Fruit fly (Drosophila melanogaster) ovary, adult (tissue): Measurements from ENCODE around the gene pll.

Source experiments
- CG17801 ChIP-seq: fragments of 200-800 bp; optimal IDR thresholded peaks from 2 replicates; lab custom pipeline; 2019; ENCODE audit warnings: missing biosample characterization, mild to moderate bottlenecking, missing genetic modification characterization, moderate library complexity; ENCODE audit not compliant: partially characterized antibody

The pll gene

DNA sequence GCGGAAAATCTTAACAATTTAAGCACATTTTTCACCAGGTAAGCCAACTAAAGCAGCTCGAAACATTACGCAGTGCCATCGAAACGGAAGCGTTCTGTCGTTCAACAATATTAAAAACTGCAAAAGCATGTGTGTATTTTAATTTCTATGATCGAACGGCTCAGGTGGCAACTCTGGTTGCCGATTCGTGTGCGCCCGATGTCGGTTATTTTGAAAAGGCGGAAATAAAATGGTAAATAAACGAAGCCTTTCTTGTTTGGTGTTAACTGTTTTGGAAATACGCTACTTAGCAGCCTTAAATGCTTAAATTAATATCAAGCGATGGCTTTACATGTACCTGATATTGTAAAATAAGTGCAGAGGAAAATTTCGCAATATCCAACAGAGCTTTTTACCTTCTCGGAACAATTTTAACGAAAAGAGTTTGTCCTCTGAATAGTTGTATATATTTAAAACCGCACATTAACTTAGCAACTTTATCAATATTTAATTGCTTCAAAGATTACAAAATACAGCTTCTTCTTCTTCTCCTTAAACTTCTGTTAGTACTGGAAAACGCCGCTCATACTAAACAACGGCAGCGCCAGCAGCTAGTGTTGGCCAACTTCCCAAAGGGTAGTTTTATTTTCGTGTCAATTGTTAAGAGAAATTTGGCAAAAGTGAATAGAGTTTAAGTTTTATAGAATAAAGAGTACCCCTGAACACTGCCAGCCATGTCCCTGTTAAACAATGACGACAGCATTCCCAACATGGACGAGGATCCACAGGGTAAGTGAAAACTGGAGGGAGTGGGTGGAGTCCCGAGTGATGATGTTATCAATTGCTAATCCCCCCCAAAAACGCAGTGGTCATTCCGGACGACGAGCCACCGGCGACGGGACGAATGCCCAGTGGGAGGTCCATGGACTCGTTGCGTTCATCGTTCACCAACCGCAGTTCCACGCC lies 20.4 kb upstream of the pll start, which contains the start of gene CG5934:
CG5934 (plus strand) TSS at position 588 of the 945 bp plus-strand sequence.
- TF ChIP-seq CG17801 (GFP tag; lab: Kevin White, UChicago): no peak

DNA sequence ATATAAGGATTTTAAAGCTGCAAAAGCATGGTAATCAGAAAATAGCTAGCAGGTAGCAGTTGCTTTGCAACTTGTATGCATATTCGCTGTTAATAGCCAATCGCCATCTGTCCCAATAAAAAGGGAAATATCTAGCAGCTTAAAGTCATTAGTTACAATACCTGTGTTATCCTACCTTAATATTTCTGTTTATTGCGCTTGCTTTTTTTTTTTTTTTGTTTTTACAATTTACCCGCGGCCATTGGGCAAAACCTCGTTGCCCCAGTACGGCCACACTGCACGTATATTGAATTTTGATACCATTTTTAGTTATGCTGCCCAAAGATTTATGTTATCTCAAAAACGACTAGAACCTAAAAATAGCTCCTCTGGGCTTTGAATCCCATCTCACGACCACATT lies 19.3 kb upstream of the pll start:
- no peak for TF ChIP-seq CG17801 (GFP tag; lab: Kevin White, UChicago)

DNA sequence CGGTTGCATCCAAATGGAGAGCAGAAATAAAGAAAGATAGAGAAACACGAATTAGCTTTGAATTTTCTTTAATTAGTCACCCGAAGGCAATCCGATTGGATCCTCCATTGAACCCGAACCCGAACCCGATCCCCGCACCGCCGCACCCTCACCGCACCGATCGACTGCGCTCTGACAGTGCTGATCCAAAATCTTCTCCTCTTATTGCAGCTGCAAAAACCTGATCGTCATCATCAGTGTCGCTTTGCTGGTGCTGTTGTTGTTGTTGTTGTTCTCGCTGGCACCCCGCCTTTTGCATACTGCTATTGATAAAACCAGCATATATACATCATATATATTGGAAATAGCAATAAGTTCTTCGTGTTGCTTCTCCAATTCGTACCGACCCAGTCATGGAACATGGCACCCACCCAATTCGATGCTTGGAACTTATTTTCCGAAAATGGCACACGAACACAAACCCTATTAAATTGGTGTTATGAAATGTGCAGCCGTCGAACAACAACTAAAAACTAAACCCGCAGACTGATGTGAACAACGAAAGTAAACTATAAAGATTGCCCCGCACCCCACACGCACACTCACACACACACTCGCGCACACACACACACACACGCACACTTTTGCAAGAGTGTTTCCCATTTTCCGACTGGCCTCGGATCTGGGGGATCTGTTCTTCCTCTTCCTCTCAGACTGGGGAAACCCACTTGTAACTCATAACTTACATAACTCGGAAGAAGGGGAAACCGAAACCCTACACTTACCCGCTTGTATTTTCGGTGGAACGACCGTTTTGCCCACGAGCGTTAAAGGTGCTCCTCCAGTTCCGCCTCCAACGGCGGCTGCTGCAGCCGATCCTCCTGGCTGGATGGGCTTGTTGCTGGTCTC lies 17.6 kb upstream of the pll start:
- no peak for TF ChIP-seq CG17801 (GFP tag; lab: Kevin White, UChicago)

DNA sequence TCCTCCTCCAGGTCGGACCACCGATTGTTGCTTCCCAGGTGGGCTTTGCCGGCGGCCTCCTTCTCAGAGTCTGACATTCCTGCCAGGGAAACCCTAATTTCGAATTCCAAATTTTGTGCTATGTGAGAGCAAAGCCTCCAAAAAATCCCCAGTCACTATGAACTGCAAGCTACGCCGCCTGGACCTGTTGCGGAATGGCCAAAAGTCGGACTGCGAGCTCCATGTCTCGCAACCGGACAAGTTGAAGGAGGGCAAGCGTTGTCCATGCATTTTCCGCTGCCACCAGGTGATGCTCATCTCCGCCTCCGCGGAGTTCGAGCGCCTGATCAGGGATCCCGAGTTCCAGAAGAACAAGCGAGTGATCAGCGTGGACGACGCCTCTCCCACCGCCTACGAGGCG lies 12.3 kb upstream of the pll start, which contains the start of the genes CG14262 and CG14260:
CG14262 (minus strand) TSS at position 101 of the 400 bp plus-strand sequence.
CG14260 (plus strand) TSS at position 128 of the 400 bp plus-strand sequence.
- no peak for TF ChIP-seq CG17801 (GFP tag; lab: Kevin White, UChicago)

DNA sequence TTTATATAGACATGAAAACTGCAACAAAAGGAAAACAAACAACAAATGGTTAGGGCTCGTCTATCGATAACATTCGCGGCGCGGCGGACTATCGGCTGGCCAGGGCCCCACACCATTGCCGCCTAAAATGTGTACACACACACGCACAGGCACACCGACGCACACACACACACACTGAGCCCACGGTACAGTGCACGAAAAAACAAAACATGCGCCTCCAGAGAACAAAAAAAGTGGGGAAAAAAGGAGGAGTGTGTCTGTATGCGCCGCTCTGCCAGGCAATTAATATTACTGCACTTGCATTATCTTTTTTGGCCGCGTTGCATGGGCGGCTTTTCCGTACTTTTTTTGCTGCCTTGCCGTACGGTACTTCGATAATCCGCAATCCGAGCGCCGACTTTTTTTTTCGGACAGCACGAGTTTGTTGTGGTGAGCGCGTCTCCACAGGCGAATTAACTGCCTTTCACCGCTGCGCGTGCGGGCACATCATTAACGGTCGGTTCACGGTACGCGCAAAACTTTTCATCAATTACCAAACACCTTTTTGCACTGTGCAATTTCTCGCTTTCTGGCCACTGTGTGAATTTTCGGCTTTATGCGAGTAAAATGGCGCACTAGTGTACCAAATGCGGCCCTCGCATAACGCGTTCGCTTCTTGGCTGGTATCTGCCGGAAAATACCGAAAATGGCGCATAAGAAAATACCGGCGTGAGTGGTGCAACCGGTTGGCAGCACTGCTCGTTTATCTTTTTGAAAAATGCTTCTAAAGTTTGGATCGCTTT lies 10.6 kb upstream of the pll start, which contains the start of gene woc:
woc (minus strand) TSS at position 622 of the 782 bp plus-strand sequence.
- TF ChIP-seq CG17801 (GFP tag; lab: Kevin White, UChicago): peak; percentile 35

DNA sequence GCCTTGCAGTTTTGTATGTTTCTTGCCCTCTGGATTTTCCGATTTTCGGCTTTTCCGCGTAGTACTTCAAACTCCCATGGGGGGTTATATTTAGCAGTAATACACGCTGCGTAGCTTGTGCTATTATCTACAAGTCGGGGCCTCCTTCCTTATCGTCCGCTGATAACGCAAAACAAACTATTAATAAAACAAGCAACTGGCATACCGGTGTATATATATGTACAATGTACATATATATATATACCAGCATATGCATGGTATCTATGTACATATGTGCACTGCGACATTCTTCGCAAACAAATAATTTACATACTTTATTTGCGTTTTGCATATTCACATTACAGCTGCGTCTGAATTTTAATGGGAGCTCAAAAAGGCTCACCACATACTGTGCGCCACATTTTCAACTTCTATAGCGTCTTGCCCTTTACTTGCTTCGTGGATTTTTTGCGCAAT lies 967 bp upstream of the pll start:
- TF ChIP-seq CG17801 (GFP tag; lab: Kevin White, UChicago): no peak

DNA sequence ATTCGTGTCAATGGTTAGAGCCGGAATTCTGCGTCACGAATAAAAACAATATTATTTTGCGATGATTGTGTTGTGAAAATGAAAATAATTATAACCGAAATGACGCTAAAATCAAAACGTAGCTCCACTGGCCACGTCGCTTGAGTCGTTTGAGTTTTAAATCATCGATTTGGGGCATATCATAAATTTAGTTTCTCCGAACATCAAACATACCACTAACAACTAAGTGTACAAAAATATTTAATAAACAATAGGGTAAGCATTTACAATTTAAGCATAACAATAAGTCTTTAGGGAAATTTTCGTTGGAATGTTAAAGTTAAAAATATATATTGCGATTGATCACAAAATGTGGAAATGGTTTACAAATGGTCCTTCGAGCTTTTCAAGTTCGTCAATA lies 2.1 kb downstream of the pll start, which contains the start of the genes TTLL6B and TfIIA-L:
TTLL6B (minus strand) TSS at position 101 of the 400 bp plus-strand sequence.
TfIIA-L (plus strand) TSS at position 206 of the 400 bp plus-strand sequence.
- no peak for TF ChIP-seq CG17801 (GFP tag; lab: Kevin White, UChicago)

DNA sequence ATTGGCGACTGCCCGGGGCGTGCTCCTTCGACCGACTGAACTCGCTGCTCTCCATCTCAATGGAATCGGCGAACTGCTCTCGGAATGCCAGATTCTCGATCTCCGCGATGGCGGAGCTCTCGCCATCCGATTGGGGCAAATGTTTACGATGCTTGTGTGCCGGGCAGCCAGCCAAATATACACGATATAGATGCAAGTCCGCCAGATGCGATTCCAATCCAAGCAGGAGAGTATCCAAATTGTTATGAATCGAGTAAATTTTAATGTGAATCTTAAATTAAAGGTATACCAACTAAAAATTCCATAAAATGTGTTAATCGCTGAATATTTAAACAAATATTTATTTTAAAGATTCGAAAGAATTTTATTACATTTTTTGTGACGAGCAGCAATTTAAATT lies 5.1 kb downstream of the pll start, which contains the start of gene CG5984:
CG5984 (minus strand) TSS at position 101 of the 400 bp plus-strand sequence.
- no peak for TF ChIP-seq CG17801 (GFP tag; lab: Kevin White, UChicago)

DNA sequence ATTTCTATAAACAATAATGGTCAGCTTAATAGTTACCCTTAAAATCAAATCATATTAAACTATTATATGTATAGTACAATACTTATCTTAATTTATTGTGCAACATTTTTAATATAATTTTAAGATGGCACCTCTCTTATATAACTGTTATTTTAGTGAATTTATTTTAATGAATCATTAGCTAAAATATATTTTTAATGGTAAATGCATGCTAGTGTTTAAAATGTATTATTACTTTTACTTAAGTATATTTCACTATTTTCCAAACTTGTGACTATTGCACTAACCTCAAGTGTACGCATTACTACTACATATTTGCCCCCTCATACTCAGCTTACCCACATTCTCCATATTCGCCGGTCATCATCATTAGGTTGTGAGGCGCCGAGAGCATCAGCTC lies 6.7 kb downstream of the pll start:
- peak; percentile 89 for TF ChIP-seq CG17801 (GFP tag; lab: Kevin White, UChicago)

DNA sequence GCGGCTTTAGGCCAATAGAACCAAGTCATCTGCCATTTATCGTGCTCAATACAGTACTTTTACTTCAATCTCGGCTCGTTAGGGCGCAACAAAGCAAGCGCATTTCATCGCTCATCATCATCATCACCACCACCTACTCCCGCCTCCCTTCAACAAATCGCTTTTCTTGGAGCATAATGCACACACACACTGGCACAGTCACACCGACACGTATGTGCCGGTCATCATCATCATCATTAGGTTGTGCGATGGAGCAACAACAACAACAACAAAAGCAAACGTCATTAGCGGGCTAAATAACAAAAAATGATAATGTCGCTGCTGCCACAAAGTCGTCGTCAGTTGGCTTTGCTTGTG lies 7.6 kb downstream of the pll start:
- no peak for TF ChIP-seq CG17801 (GFP tag; lab: Kevin White, UChicago)

DNA sequence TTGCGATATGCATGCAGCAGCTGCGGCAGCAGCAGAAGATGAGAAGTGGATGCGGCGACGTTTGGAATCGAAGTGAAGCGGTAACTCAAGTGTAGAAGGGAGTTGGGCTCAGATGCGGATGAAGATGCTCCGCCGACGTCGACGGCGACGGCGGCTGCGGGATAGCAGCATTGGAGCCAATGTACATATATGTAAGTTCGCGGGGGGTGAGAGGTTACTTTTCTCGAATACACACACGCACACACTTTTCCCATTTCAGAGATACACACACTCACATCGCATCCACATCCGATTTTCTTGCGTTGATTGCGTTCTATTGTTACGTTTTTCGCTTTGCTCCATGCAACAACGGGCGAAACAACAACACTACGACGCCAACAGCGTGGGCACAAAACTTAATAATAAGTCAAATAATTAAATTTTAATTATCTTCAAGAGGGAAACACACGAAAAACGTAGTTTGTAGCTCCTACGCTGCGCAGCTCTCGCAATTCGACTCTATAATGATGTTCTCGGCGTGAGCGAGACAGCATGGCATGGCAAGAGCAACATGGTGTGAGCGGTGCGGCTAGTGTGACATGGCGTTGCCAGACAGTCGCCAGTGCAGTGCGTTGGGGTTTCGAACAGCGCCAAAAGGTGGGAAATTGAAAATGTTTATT lies 8.1 kb downstream of the pll start, which contains the start of gene CG18766:
CG18766 (minus strand) TSS at position 508 of the 659 bp plus-strand sequence.
- no peak for TF ChIP-seq CG17801 (GFP tag; lab: Kevin White, UChicago)

DNA sequence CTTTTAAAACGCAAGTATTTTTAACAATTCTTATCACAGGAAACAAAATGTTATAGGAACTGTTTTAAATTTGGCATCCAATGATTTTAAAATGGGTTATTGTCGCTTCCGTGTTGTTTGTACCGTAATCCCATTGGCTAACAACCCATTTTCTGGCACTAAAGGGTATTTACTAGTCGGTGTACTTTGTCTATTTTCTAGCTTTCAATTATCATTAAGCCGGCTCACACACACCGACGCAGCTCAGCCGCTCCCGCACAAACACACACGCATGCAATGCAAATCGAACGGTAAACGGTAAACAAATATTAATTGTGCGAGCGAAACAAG lies 8.6 kb downstream of the pll start:
- no peak for TF ChIP-seq CG17801 (GFP tag; lab: Kevin White, UChicago)

DNA sequence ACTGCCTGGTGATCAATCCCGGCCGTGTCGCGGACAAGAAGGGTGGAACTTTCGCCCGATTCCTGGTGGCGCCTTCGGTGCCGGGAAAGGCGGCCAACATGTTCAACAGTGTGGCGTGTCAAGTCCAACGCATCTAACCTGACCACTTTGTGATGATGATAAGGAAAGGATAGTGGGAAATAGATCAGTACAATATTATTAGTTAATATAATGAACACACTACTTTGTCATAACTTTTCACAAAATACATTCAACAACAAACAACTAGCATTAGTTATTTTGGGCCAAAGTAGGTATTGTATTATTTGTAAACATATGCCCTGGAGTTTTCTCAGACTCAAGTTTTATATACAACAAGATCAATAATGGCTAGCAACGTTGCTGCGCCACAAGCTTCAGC lies 12.0 kb downstream of the pll start, which contains the start of gene CG17991:
CG17991 (plus strand) TSS at position 301 of the 400 bp plus-strand sequence.
- TF ChIP-seq CG17801 (GFP tag; lab: Kevin White, UChicago): no peak
